Worm (Caenorhabditis elegans): ENCODE data around the gene Y22D7AL.10.

DNA sequence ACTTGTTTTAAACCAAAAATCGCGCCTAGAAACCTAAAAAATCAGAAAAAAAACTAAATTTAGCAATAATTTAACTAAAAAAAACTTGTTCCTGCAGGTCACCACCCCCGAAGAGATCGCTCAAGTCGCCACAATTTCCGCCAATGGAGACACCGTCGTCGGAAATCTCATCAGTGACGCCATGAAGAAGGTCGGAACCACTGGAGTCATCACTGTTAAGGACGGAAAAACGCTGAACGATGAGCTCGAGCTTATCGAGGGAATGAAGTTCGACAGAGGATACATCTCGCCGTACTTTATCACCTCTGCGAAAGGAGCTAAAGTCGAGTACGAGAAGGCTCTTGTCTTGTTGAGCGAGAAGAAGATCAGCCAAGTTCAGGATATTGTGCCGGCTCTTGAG lies 2.6 kb upstream of the Y22D7AL.10 start:
- TF ChIP-seq tbx-2 (tag; optimal IDR thresholded peaks at IDR 0.05): no peak
- no peak for TF ChIP-seq unc-86 (tag; optimal IDR thresholded peaks at IDR 0.05)
- TF ChIP-seq unc-62 (GFP tag; optimal IDR thresholded peaks at IDR 0.05): no peak
- no peak for TF ChIP-seq unc-30 (tag; optimal IDR thresholded peaks at IDR 0.05)
- no peak for TF ChIP-seq aly-2 (tag; optimal IDR thresholded peaks at IDR 0.05)
- no peak for TF ChIP-seq pag-3 (tag; optimal IDR thresholded peaks at IDR 0.05; ENCODE audit: borderline replicate concordance, insufficient read depth)
- TF ChIP-seq fos-1 (tag; optimal IDR thresholded peaks at IDR 0.05): no peak
- no peak for TF ChIP-seq irx-1 (tag; optimal IDR thresholded peaks at IDR 0.05)
- TF ChIP-seq pqm-1 (tag; optimal IDR thresholded peaks at IDR 0.05): no peak
- TF ChIP-seq mep-1 (tag; optimal IDR thresholded peaks at IDR 0.05): no peak
- no peak for TF ChIP-seq ama-1 (optimal IDR thresholded peaks at IDR 0.05)
- no peak for TF ChIP-seq snpc-4 (tag; optimal IDR thresholded peaks at IDR 0.05)
- no peak for TF ChIP-seq dpl-1 (GFP tag; optimal IDR thresholded peaks at IDR 0.05)
- TF ChIP-seq ztf-11 (tag; optimal IDR thresholded peaks at IDR 0.05): no peak
